Fruit fly (Drosophila melanogaster) whole organism, embryonic: ENCODE data around the gene CG5516.
A peak's percentile ranks its signal among the peaks of the same experiment; 100 is the strongest.

Source experiments
- Blimp-1 ChIP-seq: fragments of 200-800 bp; sonication (Bioruptor generic); optimal IDR thresholded peaks from 3 replicates; lab custom pipeline; 2018; ENCODE audit warnings: missing biosample characterization, missing genetic modification characterization, mild to moderate bottlenecking, moderate library complexity, missing genetic modification reagents
- CG1024 ChIP-seq: fragments of 200-800 bp; sonication (Bioruptor generic); IDR thresholded peaks from 2 replicates; pipeline ENCODE4 v1.3.6; 2022; ENCODE audit warnings: missing biosample characterization, missing genetic modification characterization
- CG10267 ChIP-seq: fragments of 200-800 bp; sonication (Bioruptor generic); optimal IDR thresholded peaks from 2 replicates; lab custom pipeline; 2018; ENCODE audit warnings: missing biosample characterization, mild to moderate bottlenecking, missing genetic modification characterization, moderate library complexity
- CG10431 ChIP-seq: fragments of 200-800 bp; sonication (Bioruptor generic); optimal IDR thresholded peaks from 3 replicates; lab custom pipeline; 2018; ENCODE audit warnings: missing biosample characterization, mild to moderate bottlenecking, missing genetic modification characterization
- CG11398 ChIP-seq: fragments of 200-800 bp; sonication (Bioruptor generic); optimal IDR thresholded peaks from 2 replicates; lab custom pipeline; 2016; ENCODE audit warnings: missing biosample characterization, missing genetic modification characterization
- CG11560 ChIP-seq: fragments of 200-800 bp; sonication (Bioruptor generic); IDR thresholded peaks from 3 replicates; pipeline ENCODE4 v1.3.6; 2022; ENCODE audit warnings: missing biosample characterization, missing genetic modification characterization
- CG12659 ChIP-seq: fragments of 200-800 bp; sonication (Bioruptor generic); optimal IDR thresholded peaks from 3 replicates; lab custom pipeline; 2017; ENCODE audit warnings: mild to moderate bottlenecking, missing biosample characterization, missing genetic modification reagents, missing genetic modification characterization
- CG17912 ChIP-seq: fragments of 200-800 bp; sonication (Bioruptor generic); optimal IDR thresholded peaks from 2 replicates; lab custom pipeline; 2018; ENCODE audit warnings: missing biosample characterization, mild to moderate bottlenecking, missing genetic modification characterization
- CG33213 ChIP-seq: fragments of 200-800 bp; sonication (Bioruptor generic); optimal IDR thresholded peaks from 3 replicates; lab custom pipeline; 2016; ENCODE audit warnings: missing biosample characterization, missing genetic modification characterization
- CG4328 ChIP-seq: fragments of 200-800 bp; sonication (Bioruptor generic); optimal IDR thresholded peaks from 3 replicates; lab custom pipeline; 2017; ENCODE audit warnings: missing biosample characterization, missing genetic modification reagents, missing genetic modification characterization
- CG4404 ChIP-seq: fragments of 200-800 bp; sonication (Bioruptor generic); IDR thresholded peaks from 2 replicates; pipeline ENCODE4 v1.3.6; 2022; ENCODE audit warnings: missing biosample characterization, missing genetic modification characterization
- CG4820 ChIP-seq: fragments of 200-800 bp; sonication (Bioruptor generic); optimal IDR thresholded peaks from 3 replicates; lab custom pipeline; 2016; ENCODE audit warnings: missing biosample characterization, missing genetic modification characterization
- CG5953 ChIP-seq: fragments of 200-800 bp; sonication (Bioruptor generic); IDR thresholded peaks from 2 replicates; pipeline ENCODE4 v1.3.6; 2022; ENCODE audit warnings: missing biosample characterization, missing genetic modification characterization
- CG7839 ChIP-seq: fragments of 200-800 bp; sonication (Bioruptor generic); optimal IDR thresholded peaks from 3 replicates; lab custom pipeline; 2018; ENCODE audit warnings: missing biosample characterization, mild to moderate bottlenecking, missing genetic modification characterization, moderate library complexity
- CG7963 ChIP-seq: fragments of 200-800 bp; sonication (Bioruptor generic); IDR thresholded peaks from 3 replicates; pipeline ENCODE4 v1.3.6; 2022; ENCODE audit warnings: missing biosample characterization, missing genetic modification characterization; ENCODE audit not compliant: partially characterized antibody
- CTCF ChIP-seq: fragments of 200-800 bp; sonication (Bioruptor generic); optimal IDR thresholded peaks from 2 replicates; lab custom pipeline; 2017; ENCODE audit warnings: missing biosample characterization, mild to moderate bottlenecking, missing genetic modification characterization, moderate library complexity
- CkIIα-i1 ChIP-seq: fragments of 200-800 bp; sonication (Bioruptor generic); IDR thresholded peaks from 2 replicates; pipeline ENCODE4 v1.3.6; 2022; ENCODE audit warnings: missing biosample characterization, missing genetic modification characterization
- Dll ChIP-seq: fragments of 200-800 bp; sonication (Bioruptor generic); IDR thresholded peaks from 4 replicates; pipeline ENCODE4 v1.3.6; 2022; ENCODE audit warnings: missing biosample characterization, missing genetic modification characterization; ENCODE audit not compliant: partially characterized antibody
- Drgx ChIP-seq: fragments of 200-800 bp; sonication (Bioruptor generic); IDR thresholded peaks from 2 replicates; pipeline ENCODE4 v1.3.6; 2022; ENCODE audit warnings: missing biosample characterization, missing genetic modification characterization
- Ets97D ChIP-seq: fragments of 200-800 bp; sonication (Bioruptor generic); optimal IDR thresholded peaks from 3 replicates; lab custom pipeline; 2016; ENCODE audit warnings: missing biosample characterization, missing genetic modification characterization
- HLH3B ChIP-seq: fragments of 200-800 bp; sonication (Bioruptor generic); IDR thresholded peaks from 2 replicates; pipeline ENCODE4 v1.3.6; 2022; ENCODE audit warnings: missing biosample characterization, missing genetic modification characterization
- Hmx ChIP-seq: fragments of 200-800 bp; sonication (Bioruptor generic); optimal IDR thresholded peaks from 2 replicates; lab custom pipeline; 2016; ENCODE audit warnings: missing biosample characterization, missing genetic modification characterization
- MBD-R2 ChIP-seq: fragments of 200-800 bp; sonication (Bioruptor generic); IDR thresholded peaks from 2 replicates; pipeline ENCODE4 v1.3.6; 2022; ENCODE audit warnings: missing biosample characterization, missing genetic modification characterization
- Mad ChIP-seq: fragments of 200-800 bp; sonication (Bioruptor generic); optimal IDR thresholded peaks from 2 replicates; lab custom pipeline; 2016; ENCODE audit warnings: missing biosample characterization, missing genetic modification characterization
- Meics ChIP-seq: fragments of 200-800 bp; sonication (Bioruptor generic); optimal IDR thresholded peaks from 2 replicates; lab custom pipeline; 2017; ENCODE audit warnings: missing biosample characterization, mild to moderate bottlenecking, missing genetic modification characterization
- Mes4 ChIP-seq: fragments of 200-800 bp; sonication (Bioruptor generic); optimal IDR thresholded peaks from 2 replicates; lab custom pipeline; 2016; ENCODE audit warnings: missing biosample characterization, missing genetic modification characterization
- Mrtf ChIP-seq: fragments of 200-800 bp; sonication (Bioruptor generic); IDR thresholded peaks from 3 replicates; pipeline ENCODE4 v1.3.6; 2022; ENCODE audit warnings: missing biosample characterization, missing genetic modification characterization
- Spps ChIP-seq: fragments of 200-800 bp; sonication (Bioruptor generic); optimal IDR thresholded peaks from 2 replicates; lab custom pipeline; 2018; ENCODE audit warnings: missing biosample characterization, mild to moderate bottlenecking, missing genetic modification characterization
- bab2 ChIP-seq: fragments of 200-800 bp; sonication (Bioruptor generic); optimal IDR thresholded peaks from 2 replicates; lab custom pipeline; 2016; ENCODE audit warnings: missing biosample characterization, missing genetic modification characterization
- bigmax ChIP-seq: fragments of 200-800 bp; sonication (Bioruptor generic); optimal IDR thresholded peaks from 2 replicates; lab custom pipeline; 2018; ENCODE audit warnings: missing biosample characterization, mild to moderate bottlenecking, missing genetic modification characterization
- br ChIP-seq: fragments of >200 bp; optimal IDR thresholded peaks from 2 replicates; lab custom pipeline; 2017
- chif ChIP-seq, 2 experiments: fragments of 200-800 bp; sonication (Bioruptor generic); optimal IDR thresholded peaks; 3 replicates each; lab custom pipeline; 2016; ENCODE audit warnings: missing biosample characterization in 2 of 2, missing genetic modification characterization in 2 of 2
- corto ChIP-seq: fragments of 200-800 bp; sonication (Bioruptor generic); optimal IDR thresholded peaks from 2 replicates; lab custom pipeline; 2016; ENCODE audit warnings: missing biosample characterization, mild to moderate bottlenecking, missing genetic modification characterization, moderate library complexity
- crc ChIP-seq: fragments of 200-800 bp; sonication (Bioruptor generic); optimal IDR thresholded peaks from 2 replicates; lab custom pipeline; 2016; ENCODE audit warnings: missing biosample characterization, missing genetic modification characterization
- dan ChIP-seq: fragments of 200-800 bp; sonication (Bioruptor generic); IDR thresholded peaks from 2 replicates; pipeline ENCODE4 v1.3.6; 2022; ENCODE audit warnings: missing biosample characterization, missing genetic modification characterization
- dati ChIP-seq: fragments of 200-800 bp; sonication (Bioruptor generic); IDR thresholded peaks from 2 replicates; pipeline ENCODE4 v1.3.6; 2022; ENCODE audit warnings: missing biosample characterization, missing genetic modification characterization
- dmrt11E ChIP-seq: fragments of 200-800 bp; sonication (Bioruptor generic); optimal IDR thresholded peaks from 3 replicates; lab custom pipeline; 2018; ENCODE audit warnings: missing biosample characterization, mild to moderate bottlenecking, missing genetic modification characterization, moderate library complexity
- dpn ChIP-seq, 2 experiments: fragments of 200-800 bp; sonication (Bioruptor generic); optimal IDR thresholded peaks; 3 replicates each; lab custom pipeline; 2016; ENCODE audit warnings: missing biosample characterization in 2 of 2, missing genetic modification characterization in 2 of 2
- exex ChIP-seq: fragments of 200-800 bp; sonication (Bioruptor generic); optimal IDR thresholded peaks from 4 replicates; lab custom pipeline; 2018; ENCODE audit warnings: missing biosample characterization, mild to moderate bottlenecking, missing genetic modification characterization, moderate library complexity
- gt ChIP-seq: fragments of 200-800 bp; sonication (Bioruptor generic); IDR thresholded peaks from 2 replicates; pipeline ENCODE4 v1.3.6; 2022; ENCODE audit warnings: missing biosample characterization, missing genetic modification characterization
- ham ChIP-seq: fragments of 200-800 bp; sonication (Bioruptor generic); IDR thresholded peaks from 2 replicates; pipeline ENCODE4 v1.3.6; 2022; ENCODE audit warnings: missing biosample characterization, missing genetic modification characterization
- lab ChIP-seq: fragments of 200-800 bp; sonication (Bioruptor generic); optimal IDR thresholded peaks from 3 replicates; lab custom pipeline; 2017; ENCODE audit warnings: missing biosample characterization, missing genetic modification characterization, mild to moderate bottlenecking, moderate library complexity, missing genetic modification reagents
- lbe ChIP-seq: fragments of 200-800 bp; sonication (Bioruptor generic); optimal IDR thresholded peaks from 2 replicates; lab custom pipeline; 2016; ENCODE audit warnings: missing biosample characterization, mild to moderate bottlenecking, missing genetic modification characterization
- mam ChIP-seq: fragments of 200-800 bp; sonication (Bioruptor generic); optimal IDR thresholded peaks from 3 replicates; lab custom pipeline; 2016; ENCODE audit warnings: missing biosample characterization, missing genetic modification characterization
- pfk ChIP-seq: fragments of 200-800 bp; sonication (Bioruptor generic); optimal IDR thresholded peaks from 2 replicates; lab custom pipeline; 2018; ENCODE audit warnings: missing biosample characterization, mild to moderate bottlenecking, missing genetic modification characterization, moderate library complexity
- psq ChIP-seq: fragments of 200-800 bp; sonication (Bioruptor generic); optimal IDR thresholded peaks from 2 replicates; lab custom pipeline; 2017; ENCODE audit warnings: missing biosample characterization, missing genetic modification characterization
- pum ChIP-seq: fragments of 200-800 bp; sonication (Bioruptor generic); optimal IDR thresholded peaks from 2 replicates; lab custom pipeline; 2016; ENCODE audit warnings: missing biosample characterization, missing genetic modification characterization
- salm ChIP-seq: fragments of 200-800 bp; sonication (Bioruptor generic); optimal IDR thresholded peaks from 2 replicates; lab custom pipeline; 2018; ENCODE audit warnings: missing biosample characterization, mild to moderate bottlenecking, missing genetic modification characterization
- sima ChIP-seq: fragments of 200-800 bp; sonication (Bioruptor generic); optimal IDR thresholded peaks from 2 replicates; lab custom pipeline; 2016; ENCODE audit warnings: missing biosample characterization, missing genetic modification characterization
- slp2 ChIP-seq: fragments of 200-800 bp; sonication (Bioruptor generic); optimal IDR thresholded peaks from 2 replicates; lab custom pipeline; 2016; ENCODE audit warnings: missing biosample characterization, missing genetic modification characterization
- sug ChIP-seq: fragments of 200-800 bp; optimal IDR thresholded peaks from 2 replicates; lab custom pipeline; 2019; ENCODE audit warnings: missing biosample characterization, mild to moderate bottlenecking, missing genetic modification characterization, moderate library complexity
- unc-4 ChIP-seq: fragments of 200-800 bp; sonication (Bioruptor generic); IDR thresholded peaks from 2 replicates; pipeline ENCODE4 v1.3.6; 2022; ENCODE audit warnings: missing biosample characterization, missing genetic modification characterization; ENCODE audit not compliant: partially characterized antibody

Gene CG5516

DNA sequence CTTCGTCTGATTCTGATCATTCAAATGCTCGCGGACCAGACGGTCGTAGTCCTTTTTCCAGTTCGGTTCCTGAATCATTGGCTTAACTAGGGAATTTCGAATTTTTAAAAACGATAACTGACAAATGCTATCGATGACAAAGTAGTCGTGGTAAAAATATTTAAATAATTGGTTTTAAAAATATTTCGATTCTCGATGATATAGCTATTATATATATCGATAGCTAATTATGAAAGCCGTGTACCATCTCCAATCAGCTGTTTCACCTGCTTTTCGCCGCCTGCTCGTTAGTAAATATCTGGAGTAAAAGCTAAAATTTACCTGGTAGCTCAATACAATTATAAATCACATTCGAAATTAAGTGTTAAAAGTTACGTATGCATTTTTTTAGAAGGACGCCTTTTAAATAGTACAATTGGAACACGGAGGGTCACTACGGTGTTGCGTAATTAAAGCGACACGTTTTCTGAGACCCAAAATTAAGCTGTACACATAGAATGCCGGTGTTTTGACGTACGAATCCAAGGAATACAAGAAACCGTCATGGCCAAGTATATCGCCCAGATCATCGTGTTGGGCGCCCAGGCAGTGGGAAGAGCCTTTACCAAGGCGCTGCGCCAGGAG lies 30.0 kb upstream of the CG5516 start, which contains the start of the genes CG5478 and blp (continued):
- no peak for TF ChIP-seq CG1024 (GFP tag; lab: Robert Waterston, UW)
- TF ChIP-seq Mrtf (GFP tag; lab: Robert Waterston, UW): no peak
- no peak for TF ChIP-seq sima (GFP tag; lab: Kevin White, UChicago)
- TF ChIP-seq Hmx (GFP tag; lab: Kevin White, UChicago): no peak
- TF ChIP-seq bigmax (GFP tag; lab: Kevin White, UChicago): no peak
- peak; percentile 94 for TF ChIP-seq Dll (GFP tag; lab: Robert Waterston, UW)
- TF ChIP-seq CG7963 (GFP tag; lab: Robert Waterston, UW): peak; percentile 88
- no peak for TF ChIP-seq bab2
- no peak for TF ChIP-seq ham (GFP tag; lab: Robert Waterston, UW)
- no peak for TF ChIP-seq psq
- no peak for TF ChIP-seq CTCF (GFP tag; lab: Kevin White, UChicago)
- TF ChIP-seq lbe (GFP tag; lab: Kevin White, UChicago): peak; percentile 37
- no peak for TF ChIP-seq Spps (tag; lab: Kevin White, UChicago)
- no peak for TF ChIP-seq CG10431
- peak; percentile 14 for TF ChIP-seq sug (tag; lab: Kevin White, UChicago)
- peak; percentile 79 for TF ChIP-seq MBD-R2 (GFP tag; lab: Robert Waterston, UW)
- TF ChIP-seq chif (GFP tag; optimal IDR thresholded peaks at IDR 0.05; lab: Kevin White, UChicago): no peak
- peak; percentile 27 for TF ChIP-seq CG10267
- TF ChIP-seq CG7839: no peak
- no peak for TF ChIP-seq CG4404 (GFP tag; lab: Robert Waterston, UW)
- TF ChIP-seq pum: no peak
- no peak for TF ChIP-seq exex (tag; lab: Kevin White, UChicago)
- TF ChIP-seq CkIIα-i1: no peak
- TF ChIP-seq slp2 (GFP tag; lab: Kevin White, UChicago): no peak
- no peak for TF ChIP-seq mam (GFP tag; lab: Kevin White, UChicago)
- no peak for TF ChIP-seq Meics (GFP tag; lab: Kevin White, UChicago)
- TF ChIP-seq Ets97D (GFP tag; lab: Kevin White, UChicago): peak; percentile 10
- TF ChIP-seq dan: no peak
- no peak for TF ChIP-seq Mad (GFP tag; lab: Kevin White, UChicago)
- no peak for TF ChIP-seq gt (GFP tag; lab: Robert Waterston, UW)
- TF ChIP-seq salm (tag; lab: Kevin White, UChicago): no peak
- TF ChIP-seq CG4820 (GFP tag; lab: Kevin White, UChicago): no peak
- TF ChIP-seq Mes4: no peak
- no peak for TF ChIP-seq CG33213
- TF ChIP-seq CG4328 (GFP tag; lab: Kevin White, UChicago): no peak
- no peak for TF ChIP-seq CG11398 (GFP tag; lab: Kevin White, UChicago)
- TF ChIP-seq pfk (GFP tag; lab: Kevin White, UChicago): no peak
- TF ChIP-seq dpn (GFP tag; optimal IDR thresholded peaks at IDR 0.05; lab: Kevin White, UChicago): no peak
- no peak for TF ChIP-seq dati
- TF ChIP-seq crc: no peak
- TF ChIP-seq br (lab: Kevin White, UChicago): no peak
- TF ChIP-seq CG11560 (tag; lab: Robert Waterston, UW): no peak; the same call in 2 of the 3 replicates
- TF ChIP-seq dmrt11E (tag; lab: Kevin White, UChicago): no peak
- TF ChIP-seq lab: no peak
- no peak for TF ChIP-seq CG5953 (GFP tag; lab: Robert Waterston, UW)
- no peak for TF ChIP-seq CG12659
- TF ChIP-seq corto (GFP tag; lab: Kevin White, UChicago): no peak
- no peak for TF ChIP-seq Drgx (GFP tag; lab: Robert Waterston, UW)
- TF ChIP-seq CG17912 (GFP tag; lab: Kevin White, UChicago): no peak
- no peak for TF ChIP-seq Blimp-1 (GFP tag; lab: Kevin White, UChicago)
- TF ChIP-seq unc-4: peak; percentile 91
- no peak for TF ChIP-seq HLH3B
